Fruit fly (Drosophila melanogaster): ENCODE results near the gene Mtch.

Gene Mtch

DNA sequence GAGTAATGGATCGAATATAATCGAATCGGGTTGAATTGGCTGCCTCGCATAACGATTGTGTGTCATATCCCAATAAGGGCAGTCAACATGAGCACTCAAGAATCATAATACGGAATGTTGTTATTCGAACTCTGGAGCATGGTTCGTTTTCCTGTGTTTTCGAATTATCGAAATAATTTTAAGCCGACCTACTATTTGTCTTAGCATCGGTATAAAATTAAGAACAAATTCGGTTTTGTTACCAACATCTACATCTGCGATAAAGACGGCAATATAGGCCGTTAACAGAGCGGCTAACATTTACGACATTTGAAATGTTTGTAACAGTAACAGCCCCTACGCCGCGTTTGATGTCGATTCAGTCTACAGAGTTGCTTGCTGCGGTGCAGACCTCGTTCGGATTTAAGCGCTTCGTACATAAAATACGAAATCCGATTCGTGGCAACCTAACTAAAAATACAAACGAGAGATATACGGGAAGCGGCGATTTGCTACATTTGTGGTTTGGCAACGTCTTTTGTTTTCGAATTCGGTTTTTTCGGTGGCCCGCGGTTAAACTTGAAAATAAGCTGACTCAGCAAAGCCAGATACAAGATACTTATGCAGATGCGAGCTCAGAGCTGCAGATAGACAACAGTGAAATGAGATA is 23.9 kb upstream of the Mtch start:
- TF ChIP-seq CG8478 (optimal IDR thresholded peaks at IDR 0.05) (no peak), CTCF (optimal IDR thresholded peaks at IDR 0.05) (no peak)

DNA sequence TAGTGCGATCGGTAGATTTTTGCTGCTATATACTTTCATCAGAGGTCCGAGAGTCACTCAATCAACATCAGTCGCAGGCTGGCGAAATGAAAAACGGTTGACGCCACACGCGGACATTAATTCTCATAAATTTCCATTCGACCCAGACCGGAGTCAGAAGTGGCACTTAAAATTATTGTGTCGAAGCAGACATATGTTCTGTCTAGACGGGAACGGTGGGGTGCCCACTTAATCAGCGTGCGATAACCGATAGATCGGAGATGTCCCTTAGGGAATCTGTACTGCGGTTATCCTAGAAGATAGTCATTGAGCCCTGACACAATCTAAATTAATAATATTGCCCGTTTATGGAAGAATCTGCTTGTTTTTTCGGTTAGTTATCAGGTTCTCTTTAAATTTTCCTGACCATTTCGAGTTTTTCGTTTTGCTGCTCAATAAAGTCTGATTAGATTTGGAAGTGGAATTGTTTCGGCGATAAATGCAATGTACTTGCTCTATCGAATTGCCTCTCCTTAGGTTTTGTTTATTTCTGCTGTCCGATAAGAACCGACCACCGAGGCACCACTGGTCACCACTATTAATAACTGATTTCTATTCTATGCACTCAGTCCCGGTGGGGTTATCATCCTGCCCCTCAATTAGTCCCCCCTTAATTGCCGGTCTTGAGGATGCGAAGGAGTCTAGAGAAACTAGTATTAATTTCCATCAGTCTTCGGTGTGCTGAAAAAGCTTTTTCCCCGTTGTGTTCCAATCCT is 22.4 kb upstream of the Mtch start:
- TF ChIP-seq CG8478 (optimal IDR thresholded peaks at IDR 0.05) (no peak), CTCF (optimal IDR thresholded peaks at IDR 0.05) (no peak)

DNA sequence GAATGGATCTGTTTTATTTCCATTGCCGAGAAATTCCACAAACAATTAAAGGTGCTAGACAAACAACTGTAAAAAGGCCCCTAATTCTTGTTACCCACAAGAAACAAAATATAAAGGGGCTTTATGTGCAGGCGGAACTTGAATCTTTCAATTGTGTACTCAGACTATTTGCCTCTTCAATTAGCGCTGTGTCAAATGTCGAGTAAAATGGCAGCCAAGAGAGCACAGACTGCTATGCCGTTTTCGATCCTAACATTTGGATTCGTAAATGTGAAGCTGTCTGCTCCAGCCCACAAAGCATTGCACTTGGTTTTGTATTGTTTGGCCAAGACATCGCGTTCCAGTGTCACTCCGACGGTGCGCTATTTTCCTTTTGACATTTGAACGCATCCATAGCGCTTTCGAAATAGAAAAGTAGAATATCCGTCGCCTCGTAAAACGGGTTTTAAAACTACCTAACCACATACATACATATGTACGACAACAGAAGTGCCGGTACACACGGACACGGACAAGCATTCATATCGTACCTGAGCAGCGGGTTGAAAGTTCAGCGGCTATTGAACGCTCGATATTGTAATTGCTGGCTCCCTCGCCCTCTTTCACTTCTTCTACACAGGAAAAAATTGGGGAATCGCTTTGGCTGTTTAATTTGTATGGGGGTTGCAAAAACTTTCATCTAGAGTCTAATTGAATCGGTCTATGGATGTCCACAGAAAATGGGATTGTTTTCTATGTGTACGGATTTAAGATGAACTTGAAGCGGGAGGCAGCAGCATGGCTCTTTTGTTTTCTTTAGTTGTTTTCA is 18.2 kb upstream of the Mtch start:
- TF ChIP-seq CTCF (optimal IDR thresholded peaks at IDR 0.05) (no peak), CG8478 (optimal IDR thresholded peaks at IDR 0.05) (no peak)

DNA sequence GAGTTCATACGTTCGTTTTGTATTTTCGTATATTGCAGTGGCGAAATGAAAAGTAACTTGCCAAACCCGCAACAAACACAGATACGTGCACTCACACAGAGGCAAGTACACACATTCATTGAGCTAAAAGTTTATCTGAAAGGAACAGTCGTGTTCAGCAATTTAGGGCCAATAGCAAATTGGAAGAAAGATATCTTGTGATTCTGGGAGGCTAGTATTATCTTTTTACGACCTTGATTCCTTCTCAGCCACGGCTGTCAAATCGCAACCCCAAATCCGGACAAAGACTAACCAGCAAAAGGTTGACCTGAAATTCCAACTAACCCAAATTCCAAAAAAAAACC is 17.7 kb upstream of the Mtch start:
- TF ChIP-seq CTCF (optimal IDR thresholded peaks at IDR 0.05) = no peak

DNA sequence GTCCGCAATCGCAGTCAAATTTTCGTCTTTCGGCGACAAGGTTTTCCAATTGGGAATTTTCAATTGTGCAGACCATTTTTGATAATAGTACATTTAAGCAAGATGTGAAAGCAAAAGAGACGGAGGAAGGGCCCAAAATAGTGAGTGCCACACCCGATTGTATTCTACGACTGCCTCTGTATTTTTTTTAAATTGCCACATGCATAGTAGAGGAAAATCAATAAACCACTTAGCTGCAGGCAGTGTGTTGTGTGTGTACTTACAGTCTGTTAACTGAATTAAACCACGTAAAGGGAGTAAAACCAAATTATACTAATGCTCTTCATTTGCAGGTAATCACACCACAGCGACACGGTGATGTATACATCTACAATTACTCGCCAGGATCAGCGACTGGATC is 12.7 kb upstream of the Mtch start:
- TF ChIP-seq CTCF (optimal IDR thresholded peaks at IDR 0.05) (no peak), CG8478 (optimal IDR thresholded peaks at IDR 0.05) (no peak)

DNA sequence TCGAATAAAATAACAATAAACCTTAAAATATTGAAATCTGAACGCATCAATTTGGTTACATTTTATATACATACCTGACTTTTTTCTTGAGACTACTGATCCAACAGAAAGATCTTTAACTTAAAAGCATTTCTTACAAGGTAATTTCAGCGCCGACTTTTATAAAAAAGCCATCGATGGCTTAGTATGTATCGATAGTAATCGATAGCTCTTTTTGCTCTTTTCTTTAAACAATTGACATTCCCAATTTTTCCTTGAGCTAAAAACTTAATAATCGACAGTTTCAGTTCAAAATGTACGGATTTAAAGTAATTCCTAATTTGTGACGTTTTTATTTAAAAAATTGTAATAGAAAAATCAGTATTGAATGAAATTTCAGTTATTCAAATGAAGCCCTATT is 9.9 kb upstream of the Mtch start:
- no peak for TF ChIP-seq CTCF (optimal IDR thresholded peaks at IDR 0.05)
- no peak for TF ChIP-seq CG8478 (optimal IDR thresholded peaks at IDR 0.05)

DNA sequence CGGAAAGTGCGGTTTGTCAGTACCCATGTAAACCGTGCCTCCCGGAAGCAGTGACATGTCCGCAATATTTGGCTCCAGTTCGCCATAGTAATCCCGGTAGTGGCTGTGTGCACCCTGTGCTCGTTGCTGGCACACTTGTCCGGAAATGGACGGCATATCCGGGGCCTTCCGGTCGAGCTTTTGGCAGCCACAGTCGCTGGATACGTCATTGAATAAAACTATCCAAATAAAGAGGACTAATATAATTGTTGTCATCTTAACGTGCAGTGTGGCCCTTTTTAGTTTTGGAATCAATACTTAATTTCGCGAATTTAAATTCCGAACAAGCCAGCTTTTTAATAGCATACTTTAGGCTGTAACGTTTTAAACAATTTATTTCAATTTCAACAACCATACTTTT is 8.5 kb upstream of the Mtch start, which contains the start of gene CG7049:
TSS of gene CG7049 (minus strand) at position 280 of the 400 bp plus-strand sequence.
- TF ChIP-seq CG8478 (optimal IDR thresholded peaks at IDR 0.05) (no peak), CTCF (optimal IDR thresholded peaks at IDR 0.05) (no peak)

DNA sequence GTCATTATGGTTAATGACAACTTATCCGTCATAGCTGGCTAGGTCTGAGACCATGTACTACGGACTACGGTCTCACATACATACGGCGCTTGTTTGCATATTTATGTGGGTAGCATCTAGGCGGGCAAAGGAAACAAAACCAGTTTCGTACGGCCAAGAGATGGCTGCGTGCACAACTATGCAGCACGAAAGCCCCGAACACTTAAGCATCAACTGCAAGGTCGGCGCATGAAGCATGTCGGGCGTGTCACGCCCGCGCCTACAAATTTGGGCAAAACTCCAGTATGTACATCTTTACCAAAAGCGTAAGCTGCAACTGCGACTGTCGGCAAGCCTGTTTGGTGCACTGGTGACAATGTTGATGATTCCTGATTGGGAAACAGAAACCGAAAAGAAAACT is 6.5 kb upstream of the Mtch start:
- TF ChIP-seq CTCF (optimal IDR thresholded peaks at IDR 0.05) (no peak), CG8478 (optimal IDR thresholded peaks at IDR 0.05) (no peak)

DNA sequence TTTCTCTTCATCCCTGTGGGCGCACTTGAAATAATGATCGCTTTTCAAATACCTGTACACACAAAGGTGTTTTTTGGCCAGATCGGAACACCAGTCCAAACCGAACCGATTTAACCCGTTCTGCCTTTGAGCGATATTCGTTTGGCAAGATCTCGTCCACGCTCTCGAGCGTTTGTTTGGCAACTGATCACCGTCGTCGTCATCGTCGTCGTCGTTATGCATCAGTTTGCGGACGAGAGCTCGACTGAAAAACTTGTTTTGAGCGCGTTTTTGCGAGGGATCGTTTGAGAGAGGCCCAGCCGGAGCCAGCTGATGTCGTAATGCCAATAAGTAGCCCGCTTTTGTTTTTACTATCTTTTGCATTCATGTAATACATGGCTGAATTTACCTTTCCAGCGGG is 6.0 kb upstream of the Mtch start:
- no peak for TF ChIP-seq CG8478 (optimal IDR thresholded peaks at IDR 0.05)
- no peak for TF ChIP-seq CTCF (optimal IDR thresholded peaks at IDR 0.05)

DNA sequence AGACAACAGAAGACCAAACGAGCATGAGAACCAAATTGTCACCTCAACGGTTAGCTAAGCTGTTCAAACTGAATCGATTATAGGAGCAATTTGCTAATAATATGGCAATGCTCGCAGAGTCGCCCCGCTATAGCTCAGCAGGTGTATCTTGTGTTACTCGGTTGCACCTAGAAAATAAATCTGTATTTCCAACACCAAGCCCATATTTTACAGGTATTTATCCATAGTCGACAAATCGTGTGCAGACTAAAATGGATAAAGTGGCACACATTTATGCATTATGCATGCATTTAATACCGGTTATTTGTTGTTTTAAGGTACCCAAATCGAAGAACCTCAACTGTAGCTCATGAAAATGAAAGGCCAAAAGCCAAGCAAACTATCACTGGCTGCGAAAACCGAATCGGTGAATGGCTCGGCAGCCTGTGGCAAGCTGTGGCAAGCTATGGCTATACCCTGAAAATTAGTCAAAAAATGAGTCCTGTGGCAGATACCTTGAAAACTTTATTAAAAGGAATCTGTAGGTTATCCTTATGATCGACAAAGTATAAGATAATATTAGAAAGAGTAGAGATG is 5.4 kb upstream of the Mtch start, which contains the start of gene Vdup1:
TSS of gene Vdup1 (minus strand) at position 51 of the 576 bp plus-strand sequence.
- TF ChIP-seq CG8478 (optimal IDR thresholded peaks at IDR 0.05) (no peak), CTCF (optimal IDR thresholded peaks at IDR 0.05) (no peak)

DNA sequence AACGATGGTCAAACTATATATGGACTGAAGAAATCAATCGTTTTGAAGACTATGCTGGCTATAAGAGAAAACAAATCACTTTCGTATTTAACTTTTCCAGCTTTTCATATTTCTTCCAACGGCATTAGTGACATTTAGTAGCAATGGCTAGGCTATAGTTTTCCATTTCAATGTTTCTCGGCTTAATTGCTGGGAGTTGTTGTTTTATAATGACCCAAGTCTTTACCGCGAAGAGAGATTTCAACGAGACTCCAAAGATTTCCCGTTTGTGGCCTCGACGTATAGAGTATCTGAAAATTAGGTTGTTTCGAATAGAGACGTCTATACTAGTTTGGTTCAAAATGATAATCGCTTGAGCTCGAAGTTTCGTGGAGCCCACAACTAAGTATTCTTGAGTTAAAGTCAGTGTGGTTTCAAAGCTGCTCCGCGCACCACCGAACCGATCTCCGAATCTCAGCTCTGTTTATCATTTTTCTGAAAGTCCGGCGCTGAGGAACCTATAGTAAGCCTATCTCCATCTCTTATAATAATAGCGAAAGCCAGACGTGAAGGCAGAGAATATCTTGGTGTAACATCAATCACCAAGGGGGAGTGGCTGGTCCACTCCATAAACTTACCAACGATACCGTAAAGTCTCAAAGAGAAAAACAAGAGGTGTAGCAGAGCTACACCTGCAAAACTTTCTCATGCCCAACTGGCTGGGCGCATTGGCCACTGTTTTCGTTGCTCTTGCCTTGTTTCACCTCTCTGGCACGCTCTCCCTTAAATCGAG is 4.8 kb upstream of the Mtch start, which contains the start of gene CG13875:
TSS of gene CG13875 (plus strand) at position 434 of the 772 bp plus-strand sequence.
- no peak for TF ChIP-seq CG8478 (optimal IDR thresholded peaks at IDR 0.05)
- TF ChIP-seq CTCF (optimal IDR thresholded peaks at IDR 0.05) = no peak

DNA sequence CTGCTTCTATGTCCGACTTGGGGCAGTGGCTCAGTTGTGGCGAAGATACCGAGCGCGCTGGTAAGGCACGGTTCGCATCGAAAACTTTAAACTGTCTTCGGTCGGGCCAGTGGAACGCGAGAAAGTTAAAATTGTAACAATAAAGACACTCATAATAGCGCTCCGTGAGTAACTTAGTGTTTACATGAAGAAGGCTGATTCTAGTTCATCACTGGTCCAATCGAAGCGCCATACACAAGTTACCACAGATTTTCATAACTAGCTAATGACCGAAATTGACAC is 4.2 kb upstream of the Mtch start:
- TF ChIP-seq CTCF (optimal IDR thresholded peaks at IDR 0.05) (no peak), CG8478 (optimal IDR thresholded peaks at IDR 0.05) (no peak)

DNA sequence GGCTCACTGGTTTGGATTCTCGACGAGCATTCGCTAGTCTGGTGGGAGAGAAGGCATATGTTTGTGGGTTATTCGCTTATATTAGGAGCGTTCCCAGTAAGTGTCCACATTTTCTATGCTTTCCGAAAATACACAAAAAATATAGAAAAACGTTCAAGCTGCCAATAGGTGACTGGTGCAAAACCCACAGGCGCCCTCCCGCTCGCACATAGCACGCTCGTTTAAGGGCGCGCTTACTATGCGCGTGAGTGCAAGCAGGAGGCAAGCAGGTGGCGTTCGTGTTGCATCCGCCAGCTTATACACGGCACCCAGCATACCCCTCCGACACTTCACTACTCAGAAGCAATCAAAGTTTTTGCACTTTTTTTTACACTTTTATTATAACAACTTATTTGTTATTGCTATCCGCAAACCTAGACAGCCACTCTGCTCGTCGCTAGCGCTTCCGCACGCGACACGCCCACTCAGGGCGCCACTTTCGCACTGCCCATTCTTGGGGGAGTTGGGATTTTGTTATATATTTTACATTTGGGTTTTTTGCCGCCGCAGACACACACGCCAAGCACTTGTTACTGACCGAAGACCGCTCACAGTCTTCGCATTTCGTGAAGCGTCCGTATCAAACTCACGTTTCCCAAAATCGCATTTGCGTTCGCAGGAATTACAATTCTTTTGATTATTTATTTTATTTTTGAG is 14.8 kb downstream of the Mtch start:
- no peak for TF ChIP-seq CG8478 (optimal IDR thresholded peaks at IDR 0.05)
- TF ChIP-seq CTCF (optimal IDR thresholded peaks at IDR 0.05) = peak; percentile 8 to 30
